Worm (Caenorhabditis elegans): ENCODE results near the gene rnh-1.0.

- no peak for TF ChIP-seq pha-4 (tag; optimal IDR thresholded peaks at IDR 0.05)
- TF ChIP-seq pqm-1 (tag; optimal IDR thresholded peaks at IDR 0.05): no peak
- TF ChIP-seq elt-2 (tag; optimal IDR thresholded peaks at IDR 0.05): no peak
- TF ChIP-seq che-1 (tag; optimal IDR thresholded peaks at IDR 0.05): no peak
- TF ChIP-seq F13H6.1 (tag; optimal IDR thresholded peaks at IDR 0.05): no peak
- TF ChIP-seq ceh-14 (tag; optimal IDR thresholded peaks at IDR 0.05): no peak
- no peak for TF ChIP-seq hlh-6 (tag; optimal IDR thresholded peaks at IDR 0.05)
Measured at ce11 chrII:4987257-4987656, 7.9 kb upstream of the rnh-1.0 start.

All from whole organism, late embryonic.